Fruit fly (Drosophila melanogaster): ENCODE results near the gene Dph2.

The Dph2 gene

dm6 chr3R:14903837-14904431 lies 10.2 kb upstream of the Dph2 start, which contains the start of gene VhaPPA1-1 (continued):
- no peak for TF ChIP-seq Side (GFP tag; optimal IDR thresholded peaks at IDR 0.05)
- no peak for TF ChIP-seq H15 (GFP tag; IDR thresholded peaks at IDR 0.05)
- no peak for TF ChIP-seq CG6272 (GFP tag; IDR thresholded peaks at IDR 0.05)
- no peak for TF ChIP-seq ttk (GFP tag; IDR thresholded peaks at IDR 0.05)
- no peak for TF ChIP-seq CG8281 (tag; optimal IDR thresholded peaks at IDR 0.05)
- TF ChIP-seq Sox100B (GFP tag; optimal IDR thresholded peaks at IDR 0.05), result no peak
- TF ChIP-seq E2f1 (GFP tag; IDR thresholded peaks at IDR 0.05), result no peak
- TF ChIP-seq tna (GFP tag; IDR thresholded peaks at IDR 0.05; ENCODE audit: partially characterized antibody), result no peak
- TF ChIP-seq ac (GFP tag; optimal IDR thresholded peaks at IDR 0.05), result no peak
- peak; percentile 63; the same call in 2 of the 3 replicates for TF ChIP-seq CG16813 (GFP tag; IDR thresholded peaks at IDR 0.05; ENCODE audit: partially characterized antibody)
- 0 out of 2 replicates have a peak, but pooled peaks have one; percentile 33 for TF ChIP-seq sna (GFP tag; IDR thresholded peaks at IDR 0.05; ENCODE audit: partially characterized antibody)
- TF ChIP-seq org-1 (GFP tag; optimal IDR thresholded peaks at IDR 0.05), result no peak
- no peak for TF ChIP-seq oc (tag; optimal IDR thresholded peaks at IDR 0.05)
- no peak for TF ChIP-seq fru (optimal IDR thresholded peaks at IDR 0.05)
- TF ChIP-seq hth (optimal IDR thresholded peaks at IDR 0.05), result no peak
- TF ChIP-seq nerfin-1 (tag; optimal IDR thresholded peaks at IDR 0.05), result no peak
- TF ChIP-seq CG4820 (GFP tag; optimal IDR thresholded peaks at IDR 0.05), result no peak
- TF ChIP-seq CG3407 (GFP tag; optimal IDR thresholded peaks at IDR 0.05), result no peak
- TF ChIP-seq CG6813 (GFP tag; optimal IDR thresholded peaks at IDR 0.05), result no peak
- TF ChIP-seq CG3163 (GFP tag; optimal IDR thresholded peaks at IDR 0.05), result no peak
- no peak for TF ChIP-seq croc (GFP tag; conservative IDR thresholded peaks at IDR 0.05)
- no peak for TF ChIP-seq sr (GFP tag; IDR thresholded peaks at IDR 0.05)
- peak; percentile 83 for TF ChIP-seq row (GFP tag; IDR thresholded peaks at IDR 0.05)
- no peak for TF ChIP-seq CG6854 (GFP tag; optimal IDR thresholded peaks at IDR 0.05)
- TF ChIP-seq Opbp (GFP tag; IDR thresholded peaks at IDR 0.05; ENCODE audit: partially characterized antibody), result peak; percentile 48; the same call in 1 of the 3 replicates
- TF ChIP-seq mld (GFP tag; IDR thresholded peaks at IDR 0.05; ENCODE audit: partially characterized antibody), result no peak
- TF ChIP-seq CG4282 (GFP tag; optimal IDR thresholded peaks at IDR 0.05), result no peak
- TF ChIP-seq gcm (GFP tag; optimal IDR thresholded peaks at IDR 0.05), result no peak
- TF ChIP-seq zf30C (GFP tag; optimal IDR thresholded peaks at IDR 0.05), result no peak
- TF ChIP-seq CG34422 (GFP tag; IDR thresholded peaks at IDR 0.05), result peak; percentile 62; the same call in 1 of the 3 replicates
- peak; percentile 8; the same call in 1 of the 2 replicates for TF ChIP-seq CG32532 (GFP tag; IDR thresholded peaks at IDR 0.05)
- no peak for TF ChIP-seq Awh (GFP tag; IDR thresholded peaks at IDR 0.05)
- no peak for TF ChIP-seq dan (GFP tag; IDR thresholded peaks at IDR 0.05)
- TF ChIP-seq ara (GFP tag; IDR thresholded peaks at IDR 0.05), result no peak
- 0 out of 2 replicates have a peak, but pooled peaks have one; percentile 28 for TF ChIP-seq sens-2 (GFP tag; IDR thresholded peaks at IDR 0.05)
- no peak for TF ChIP-seq Neu2 (GFP tag; optimal IDR thresholded peaks at IDR 0.05; ENCODE audit: borderline replicate concordance)
- no peak for TF ChIP-seq CG1602 (GFP tag; optimal IDR thresholded peaks at IDR 0.05)
- TF ChIP-seq CoRest (tag; optimal IDR thresholded peaks at IDR 0.05), result peak; percentile 57
- peak; percentile 27 for TF ChIP-seq dmrt11E (tag; optimal IDR thresholded peaks at IDR 0.05)
- peak; percentile 23 for TF ChIP-seq zfh2 (GFP tag; optimal IDR thresholded peaks at IDR 0.05)
- TF ChIP-seq cas (GFP tag; IDR thresholded peaks at IDR 0.05), result no peak
- no peak for TF ChIP-seq gce (GFP tag; IDR thresholded peaks at IDR 0.05)
- no peak for TF ChIP-seq CG5180 (GFP tag; optimal IDR thresholded peaks at IDR 0.05)
- peak; percentile 59; the same call in 1 of the 2 replicates for TF ChIP-seq Scr (GFP tag; IDR thresholded peaks at IDR 0.05; ENCODE audit: partially characterized antibody)
- no peak for TF ChIP-seq fd96Cb (tag; optimal IDR thresholded peaks at IDR 0.05)
- TF ChIP-seq mirr (GFP tag; optimal IDR thresholded peaks at IDR 0.05), result no peak
- TF ChIP-seq CG11723 (GFP tag; optimal IDR thresholded peaks at IDR 0.05), result no peak

Measured in whole organism, embryonic.